In the genomic region with DNA sequence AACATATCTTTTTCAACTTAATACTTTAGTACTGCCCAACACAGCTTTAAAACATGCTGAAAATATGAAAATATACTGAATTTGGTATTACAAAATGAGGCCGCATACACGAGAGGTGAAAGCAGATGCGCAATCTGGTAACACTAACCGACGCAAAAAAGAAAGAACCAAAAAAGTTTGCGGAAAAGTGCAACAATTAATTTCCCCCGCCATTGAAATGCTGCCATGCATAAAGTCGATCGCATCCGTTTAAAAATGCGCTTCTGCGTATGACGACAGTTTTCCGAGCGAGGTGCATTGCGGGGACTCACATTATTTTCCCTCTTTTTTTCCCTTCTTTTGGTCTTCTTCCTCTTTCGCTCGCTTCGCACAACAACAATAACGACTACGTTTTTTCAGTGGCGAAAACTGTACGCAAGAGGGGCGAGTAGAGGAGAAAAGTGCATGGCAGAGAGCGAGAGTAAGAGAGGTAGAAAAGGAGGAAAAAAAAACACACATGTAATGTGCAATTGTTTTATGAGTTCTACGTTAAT, we compare ENCODE assay signal across 1 fruit fly cellular context.
A peak's percentile ranks its signal among the peaks of the same experiment; 100 is the strongest.
TF ChIP-seq lines count a peak whose summit lies in the region.

Gene Set8 (plus strand): TSS at position 127 of the 533 bp plus-strand sequence.

TF ChIP-seq in whole organism, embryonic, 481 proteins besides CTCF, POLR2A, EP300 and RAD21 (continued from another document and continues in another):
- TF ChIP-seq Myb (GFP tag; optimal IDR thresholded peaks at IDR 0.05; lab: Kevin White, UChicago) (peak; percentile 6), az2 (GFP tag; optimal IDR thresholded peaks at IDR 0.05; lab: Kevin White, UChicago) (no peak), sima (GFP tag; optimal IDR thresholded peaks at IDR 0.05; lab: Kevin White, UChicago) (no peak), sim (GFP tag; IDR thresholded peaks at IDR 0.05; lab: Robert Waterston, UW) (no peak), Jarid2 (GFP tag; optimal IDR thresholded peaks at IDR 0.05; lab: Kevin White, UChicago) (no peak), bsh (GFP tag; optimal IDR thresholded peaks at IDR 0.05; lab: Kevin White, UChicago) (peak in 1 of 2 experiments; percentile 69), run (tag; optimal IDR thresholded peaks at IDR 0.05; lab: Kevin White, UChicago) (no peak), CG13775 (GFP tag; optimal IDR thresholded peaks at IDR 0.05; lab: Kevin White, UChicago) (no peak), abd-A (tag; optimal IDR thresholded peaks at IDR 0.05; lab: Kevin White, UChicago) (no peak), E2f2 (GFP tag; IDR thresholded peaks at IDR 0.05; lab: Robert Waterston, UW) (0 out of 2 replicates have a peak, but pooled peaks have one; percentile 30), CG12104 (GFP tag; optimal IDR thresholded peaks at IDR 0.05; lab: Kevin White, UChicago) (no peak), CG34422 (GFP tag; IDR thresholded peaks at IDR 0.05; lab: Robert Waterston, UW) (no peak), CG8924 (tag; optimal IDR thresholded peaks at IDR 0.05; lab: Kevin White, UChicago) (peak; percentile 66), CG30020 (tag; optimal IDR thresholded peaks at IDR 0.05; lab: Kevin White, UChicago) (no peak), YL-1 (GFP tag; optimal IDR thresholded peaks at IDR 0.05; lab: Kevin White, UChicago) (peak; percentile 87), ato (GFP tag; IDR thresholded peaks at IDR 0.05; lab: Robert Waterston, UW; ENCODE audit: partially characterized antibody) (no peak), Dp (GFP tag; optimal IDR thresholded peaks at IDR 0.05; lab: Kevin White, UChicago) (peak; percentile 46), slp2 (GFP tag; optimal IDR thresholded peaks at IDR 0.05; lab: Kevin White, UChicago) (no peak), CG15696 (tag; optimal IDR thresholded peaks at IDR 0.05; lab: Kevin White, UChicago) (no peak), Atf6 (GFP tag; IDR thresholded peaks at IDR 0.05; lab: Robert Waterston, UW) (no peak), ttk (GFP tag; IDR thresholded peaks at IDR 0.05; lab: Robert Waterston, UW) (no peak), CG1603 (tag; optimal IDR thresholded peaks at IDR 0.05; lab: Kevin White, UChicago) (no peak), Doc3 (GFP tag; IDR thresholded peaks at IDR 0.05; lab: Robert Waterston, UW; ENCODE audit: partially characterized antibody) (no peak), prd (optimal IDR thresholded peaks at IDR 0.05; lab: Kevin White, UChicago) (no peak), prd (GFP tag; IDR thresholded peaks at IDR 0.05; lab: Robert Waterston, UW) (no peak), hb (GFP tag; IDR thresholded peaks at IDR 0.05; lab: Robert Waterston, UW; ENCODE audit: partially characterized antibody) (no peak), CG7745 (tag; optimal IDR thresholded peaks at IDR 0.05; lab: Kevin White, UChicago) (no peak), CG15269 (tag; optimal IDR thresholded peaks at IDR 0.05; lab: Kevin White, UChicago) (no peak), C15 (GFP tag; IDR thresholded peaks at IDR 0.05; lab: Robert Waterston, UW) (no peak), lbe (GFP tag; optimal IDR thresholded peaks at IDR 0.05; lab: Kevin White, UChicago) (no peak), Hmr (GFP tag; optimal IDR thresholded peaks at IDR 0.05; lab: Kevin White, UChicago) (no peak), pho (GFP tag; optimal IDR thresholded peaks at IDR 0.05; lab: Kevin White, UChicago) (no peak), gcm2 (GFP tag; optimal IDR thresholded peaks at IDR 0.05; lab: Kevin White, UChicago) (no peak), tap (tag; optimal IDR thresholded peaks at IDR 0.05; lab: Kevin White, UChicago) (no peak), odd (GFP tag; optimal IDR thresholded peaks at IDR 0.05; lab: Kevin White, UChicago) (no peak), CG8359 (GFP tag; optimal IDR thresholded peaks at IDR 0.05; lab: Kevin White, UChicago; ENCODE audit: borderline replicate concordance) (no peak), bigmax (GFP tag; optimal IDR thresholded peaks at IDR 0.05; lab: Kevin White, UChicago) (no peak), D (optimal IDR thresholded peaks at IDR 0.05; lab: Kevin White, UChicago) (no peak), D (GFP tag; optimal IDR thresholded peaks at IDR 0.05; lab: Kevin White, UChicago) (no peak), caup (GFP tag; optimal IDR thresholded peaks at IDR 0.05; lab: Kevin White, UChicago; ENCODE audit: severe bottlenecking) (no peak), jing (GFP tag; optimal IDR thresholded peaks at IDR 0.05; lab: Kevin White, UChicago) (no peak), CG11247 (GFP tag; IDR thresholded peaks at IDR 0.05; lab: Robert Waterston, UW) (no peak), pnt (GFP tag; optimal IDR thresholded peaks at IDR 0.05; lab: Kevin White, UChicago) (no peak), fru (optimal IDR thresholded peaks at IDR 0.05; lab: Kevin White, UChicago) (no peak), Camta (GFP tag; optimal IDR thresholded peaks at IDR 0.05; lab: Kevin White, UChicago) (no peak), PHDP (tag; optimal IDR thresholded peaks at IDR 0.05; lab: Kevin White, UChicago) (no peak), CG11504 (tag; optimal IDR thresholded peaks at IDR 0.05; lab: Kevin White, UChicago) (no peak), peb (GFP tag; IDR thresholded peaks at IDR 0.05; lab: Robert Waterston, UW) (no peak), bab2 (GFP tag; optimal IDR thresholded peaks at IDR 0.05; lab: Kevin White, UChicago) (no peak), insv (GFP tag; optimal IDR thresholded peaks at IDR 0.05; lab: Kevin White, UChicago) (peak in 1 of 2 experiments; percentile 7), CG10274 (GFP tag; optimal IDR thresholded peaks at IDR 0.05; lab: Kevin White, UChicago) (no peak), gt (GFP tag; IDR thresholded peaks at IDR 0.05; lab: Robert Waterston, UW) (no peak), ssp (GFP tag; IDR thresholded peaks at IDR 0.05; lab: Robert Waterston, UW) (no peak), Tbp (GFP tag; optimal IDR thresholded peaks at IDR 0.05; lab: Kevin White, UChicago) (no peak), CG2889 (GFP tag; IDR thresholded peaks at IDR 0.05; lab: Robert Waterston, UW) (no peak), Ets65A (GFP tag; lab: Kevin White, UChicago) (no peak), dati (GFP tag; IDR thresholded peaks at IDR 0.05; lab: Robert Waterston, UW) (no peak), CG9609 (GFP tag; optimal IDR thresholded peaks at IDR 0.05; lab: Kevin White, UChicago) (no peak), CG3407 (GFP tag; optimal IDR thresholded peaks at IDR 0.05; lab: Kevin White, UChicago) (no peak), CG2120 (GFP tag; optimal IDR thresholded peaks at IDR 0.05; lab: Kevin White, UChicago) (peak; percentile 25), Sry-β (GFP tag; optimal IDR thresholded peaks at IDR 0.05; lab: Kevin White, UChicago) (no peak), dm (GFP tag; optimal IDR thresholded peaks at IDR 0.05; lab: Kevin White, UChicago) (no peak), cato (GFP tag; optimal IDR thresholded peaks at IDR 0.05; lab: Kevin White, UChicago; ENCODE audit: borderline replicate concordance) (no peak), Sox100B (GFP tag; optimal IDR thresholded peaks at IDR 0.05; lab: Kevin White, UChicago) (no peak), hkb (optimal IDR thresholded peaks at IDR 0.05; lab: Kevin White, UChicago) (no peak), hkb (GFP tag; IDR thresholded peaks at IDR 0.05; lab: Robert Waterston, UW) (no peak), inv (GFP tag; IDR thresholded peaks at IDR 0.05; lab: Robert Waterston, UW; ENCODE audit: partially characterized antibody) (no peak), CG13296 (GFP tag; optimal IDR thresholded peaks at IDR 0.05; lab: Kevin White, UChicago) (no peak), Trl (optimal IDR thresholded peaks at IDR 0.05; lab: Kevin White, UChicago) (peak in 1 of 2 experiments; percentile 32), Trl (GFP tag; optimal IDR thresholded peaks at IDR 0.05; lab: Kevin White, UChicago) (no peak), slbo (GFP tag; IDR thresholded peaks at IDR 0.05; lab: Robert Waterston, UW) (no peak), eve (GFP tag; optimal IDR thresholded peaks at IDR 0.05; lab: Kevin White, UChicago) (no peak), CG9215 (GFP tag; IDR thresholded peaks at IDR 0.05; lab: Robert Waterston, UW) (no peak), Dek (tag; optimal IDR thresholded peaks at IDR 0.05; lab: Kevin White, UChicago) (no peak), bowl (GFP tag; IDR thresholded peaks at IDR 0.05; lab: Robert Waterston, UW) (no peak), Hr51 (GFP tag; optimal IDR thresholded peaks at IDR 0.05; lab: Kevin White, UChicago) (no peak), gsb-n (tag; optimal IDR thresholded peaks at IDR 0.05; lab: Kevin White, UChicago) (no peak), CG17802 (tag; optimal IDR thresholded peaks at IDR 0.05; lab: Kevin White, UChicago) (no peak), CG12744 (GFP tag; optimal IDR thresholded peaks at IDR 0.05; lab: Kevin White, UChicago) (no peak), CG14965 (GFP tag; optimal IDR thresholded peaks at IDR 0.05; lab: Kevin White, UChicago; ENCODE audit: borderline replicate concordance) (no peak), CG6689 (GFP tag; IDR thresholded peaks at IDR 0.05; lab: Robert Waterston, UW) (no peak), CG14014 (GFP tag; IDR thresholded peaks at IDR 0.05; lab: Robert Waterston, UW) (no peak), CG11398 (GFP tag; optimal IDR thresholded peaks at IDR 0.05; lab: Kevin White, UChicago) (no peak), emc (GFP tag; optimal IDR thresholded peaks at IDR 0.05; lab: Kevin White, UChicago) (no peak), zfh1 (GFP tag; IDR thresholded peaks at IDR 0.05; lab: Robert Waterston, UW) (no peak), CG8089 (GFP tag; optimal IDR thresholded peaks at IDR 0.05; lab: Kevin White, UChicago) (no peak), Rfx (GFP tag; IDR thresholded peaks at IDR 0.05; lab: Robert Waterston, UW) (no peak), dmrt11E (tag; optimal IDR thresholded peaks at IDR 0.05; lab: Kevin White, UChicago) (no peak), org-1 (GFP tag; optimal IDR thresholded peaks at IDR 0.05; lab: Kevin White, UChicago) (no peak), CG3995 (GFP tag; optimal IDR thresholded peaks at IDR 0.05; lab: Kevin White, UChicago) (no peak), Elba2 (GFP tag; optimal IDR thresholded peaks at IDR 0.05; lab: Kevin White, UChicago) (no peak), cg (GFP tag; optimal IDR thresholded peaks at IDR 0.05; lab: Kevin White, UChicago) (no peak), gce (GFP tag; IDR thresholded peaks at IDR 0.05; lab: Robert Waterston, UW) (no peak), CoRest (tag; optimal IDR thresholded peaks at IDR 0.05; lab: Kevin White, UChicago) (no peak), CG8765 (GFP tag; IDR thresholded peaks at IDR 0.05; lab: Robert Waterston, UW) (no peak), da (GFP tag; optimal IDR thresholded peaks at IDR 0.05; lab: Kevin White, UChicago) (no peak), GATAe (GFP tag; conservative IDR thresholded peaks at IDR 0.05; lab: Robert Waterston, UW) (no peak), ranshi (GFP tag; IDR thresholded peaks at IDR 0.05; lab: Robert Waterston, UW) (no peak), CG10462 (GFP tag; optimal IDR thresholded peaks at IDR 0.05; lab: Kevin White, UChicago) (no peak), mld (GFP tag; IDR thresholded peaks at IDR 0.05; lab: Robert Waterston, UW; ENCODE audit: partially characterized antibody) (no peak), sug (tag; optimal IDR thresholded peaks at IDR 0.05; lab: Kevin White, UChicago) (no peak), ken (GFP tag; IDR thresholded peaks at IDR 0.05; lab: Robert Waterston, UW) (no peak), disco-r (GFP tag; optimal IDR thresholded peaks at IDR 0.05; lab: Kevin White, UChicago) (no peak), bbx (GFP tag; IDR thresholded peaks at IDR 0.05; lab: Robert Waterston, UW; ENCODE audit: partially characterized antibody) (no peak; the same call in 1 of the 2 replicates), CG15479 (GFP tag; optimal IDR thresholded peaks at IDR 0.05; lab: Kevin White, UChicago) (peak; percentile 71), CG13894 (tag; optimal IDR thresholded peaks at IDR 0.05; lab: Kevin White, UChicago) (no peak), Aef1 (GFP tag; IDR thresholded peaks at IDR 0.05; lab: Robert Waterston, UW) (0 out of 3 replicates have a peak, but pooled peaks have one; percentile 17), mam (GFP tag; optimal IDR thresholded peaks at IDR 0.05; lab: Kevin White, UChicago) (no peak), CG4820 (GFP tag; optimal IDR thresholded peaks at IDR 0.05; lab: Kevin White, UChicago) (no peak), Xbp1 (GFP tag; optimal IDR thresholded peaks at IDR 0.05; lab: Kevin White, UChicago) (no peak), ci (GFP tag; IDR thresholded peaks at IDR 0.05; lab: Robert Waterston, UW) (no peak), CG6854 (GFP tag; optimal IDR thresholded peaks at IDR 0.05; lab: Kevin White, UChicago) (no peak), Sin3A (optimal IDR thresholded peaks at IDR 0.05; lab: Kevin White, UChicago) (peak; percentile 48), CG1647 (GFP tag; optimal IDR thresholded peaks at IDR 0.05; lab: Kevin White, UChicago) (no peak), CG17359 (tag; optimal IDR thresholded peaks at IDR 0.05; lab: Kevin White, UChicago) (no peak), CG6765 (GFP tag; optimal IDR thresholded peaks at IDR 0.05; lab: Kevin White, UChicago) (no peak), CG5245 (GFP tag; optimal IDR thresholded peaks at IDR 0.05; lab: Kevin White, UChicago) (no peak), dimm (GFP tag; IDR thresholded peaks at IDR 0.05; lab: Robert Waterston, UW) (no peak), B-H2 (GFP tag; optimal IDR thresholded peaks at IDR 0.05; lab: Kevin White, UChicago) (no peak), Spps (tag; optimal IDR thresholded peaks at IDR 0.05; lab: Kevin White, UChicago) (no peak), CG12155 (GFP tag; optimal IDR thresholded peaks at IDR 0.05; lab: Kevin White, UChicago) (no peak), br (optimal IDR thresholded peaks at IDR 0.05; lab: Kevin White, UChicago) (no peak), chinmo (GFP tag; IDR thresholded peaks at IDR 0.05; lab: Robert Waterston, UW; ENCODE audit: partially characterized antibody) (peak; percentile 78; the same call in 1 of the 4 replicates), CG6791 (GFP tag; IDR thresholded peaks at IDR 0.05; lab: Robert Waterston, UW; ENCODE audit: partially characterized antibody) (0 out of 3 replicates have a peak, but pooled peaks have one; percentile 12), Sox102F (GFP tag; optimal IDR thresholded peaks at IDR 0.05; lab: Kevin White, UChicago) (no peak), CG31224 (GFP tag; IDR thresholded peaks at IDR 0.05; lab: Robert Waterston, UW) (no peak), Max (GFP tag; optimal IDR thresholded peaks at IDR 0.05; lab: Kevin White, UChicago) (no peak), pros (GFP tag; optimal IDR thresholded peaks at IDR 0.05; lab: Kevin White, UChicago) (no peak), CG8478 (optimal IDR thresholded peaks at IDR 0.05; lab: Kevin White, UChicago) (no peak), CG15073 (GFP tag; optimal IDR thresholded peaks at IDR 0.05; lab: Kevin White, UChicago) (no peak), vvl (GFP tag; IDR thresholded peaks at IDR 0.05; lab: Robert Waterston, UW) (no peak)
